Fruit fly (Drosophila melanogaster): ENCODE data around the gene GstD7.

GstD7 gene

dm6 chr3R:12378200-12378599, at the start of gene GstD7:
Gene GstD7, plus strand, starts transcription at chr3R:12378500.
- TF ChIP-seq Myc (optimal IDR thresholded peaks at IDR 0.05) (no peak), h (optimal IDR thresholded peaks at IDR 0.05) (no peak)

dm6 chr3R:12329827-12330226, 48.5 kb upstream of the GstD7 start:
- TF ChIP-seq Sin3A (optimal IDR thresholded peaks at IDR 0.05), result no peak
- no peak for TF ChIP-seq insv (optimal IDR thresholded peaks at IDR 0.05)
- no peak for TF ChIP-seq psq (optimal IDR thresholded peaks at IDR 0.05)
- TF ChIP-seq Myc (optimal IDR thresholded peaks at IDR 0.05), result no peak
- no peak for TF ChIP-seq ttk (optimal IDR thresholded peaks at IDR 0.05)

- no peak for TF ChIP-seq h (optimal IDR thresholded peaks at IDR 0.05)
- TF ChIP-seq Myc (optimal IDR thresholded peaks at IDR 0.05), result no peak
- TF ChIP-seq psq (optimal IDR thresholded peaks at IDR 0.05), result no peak
Measured at dm6 chr3R:12341374-12341773, 36.9 kb upstream of the GstD7 start, which contains the start of gene Sgsf. Gene Sgsf, plus strand, starts transcription at chr3R:12341674.

dm6 chr3R:12344914-12345549, 33.3 kb upstream of the GstD7 start:
- TF ChIP-seq Sin3A (optimal IDR thresholded peaks at IDR 0.05), result no peak
- TF ChIP-seq Myc (optimal IDR thresholded peaks at IDR 0.05), result no peak
- no peak for TF ChIP-seq h (optimal IDR thresholded peaks at IDR 0.05)
- no peak for TF ChIP-seq insv (optimal IDR thresholded peaks at IDR 0.05)
- TF ChIP-seq ttk (optimal IDR thresholded peaks at IDR 0.05), result no peak
- TF ChIP-seq psq (optimal IDR thresholded peaks at IDR 0.05), result no peak

- TF ChIP-seq insv (optimal IDR thresholded peaks at IDR 0.05) (no peak), h (optimal IDR thresholded peaks at IDR 0.05) (no peak), psq (optimal IDR thresholded peaks at IDR 0.05) (no peak), Myc (optimal IDR thresholded peaks at IDR 0.05) (no peak), Sin3A (optimal IDR thresholded peaks at IDR 0.05) (no peak), ttk (optimal IDR thresholded peaks at IDR 0.05) (no peak)
Measured at dm6 chr3R:12345989-12346388, 32.3 kb upstream of the GstD7 start.

dm6 chr3R:12347659-12348058, 30.6 kb upstream of the GstD7 start:
- no peak for TF ChIP-seq psq (optimal IDR thresholded peaks at IDR 0.05)
- no peak for TF ChIP-seq Myc (optimal IDR thresholded peaks at IDR 0.05)
- TF ChIP-seq h (optimal IDR thresholded peaks at IDR 0.05), result no peak
- no peak for TF ChIP-seq ttk (optimal IDR thresholded peaks at IDR 0.05)
- TF ChIP-seq Sin3A (optimal IDR thresholded peaks at IDR 0.05), result no peak
- no peak for TF ChIP-seq insv (optimal IDR thresholded peaks at IDR 0.05)

dm6 chr3R:12350497-12350896, 27.8 kb upstream of the GstD7 start, which contains the start of gene CG10038:
Gene CG10038, minus strand, starts transcription at chr3R:12350644.
- TF ChIP-seq Myc (optimal IDR thresholded peaks at IDR 0.05) (no peak), ttk (optimal IDR thresholded peaks at IDR 0.05) (no peak), h (optimal IDR thresholded peaks at IDR 0.05) (no peak), psq (optimal IDR thresholded peaks at IDR 0.05) (no peak), Sin3A (optimal IDR thresholded peaks at IDR 0.05) (no peak), insv (optimal IDR thresholded peaks at IDR 0.05) (no peak)

- no peak for TF ChIP-seq h (optimal IDR thresholded peaks at IDR 0.05)
- no peak for TF ChIP-seq ttk (optimal IDR thresholded peaks at IDR 0.05)
Measured at dm6 chr3R:12352003-12352402, 26.3 kb upstream of the GstD7 start, which contains the start of gene CG10041. Gene CG10041, minus strand, starts transcription at chr3R:12352103.

dm6 chr3R:12356044-12356443, 22.3 kb upstream of the GstD7 start, which contains the start of gene MBD-R2:
Gene MBD-R2, minus strand, starts transcription at chr3R:12356265.
- TF ChIP-seq insv (optimal IDR thresholded peaks at IDR 0.05) (no peak), ttk (optimal IDR thresholded peaks at IDR 0.05) (no peak), Sin3A (optimal IDR thresholded peaks at IDR 0.05) (no peak), h (optimal IDR thresholded peaks at IDR 0.05) (no peak), psq (optimal IDR thresholded peaks at IDR 0.05) (no peak), Myc (optimal IDR thresholded peaks at IDR 0.05) (no peak)

dm6 chr3R:12359837-12360236, 18.5 kb upstream of the GstD7 start, which contains the start of gene CG4115:
Gene CG4115, plus strand, starts transcription at chr3R:12360008.
- TF ChIP-seq insv (optimal IDR thresholded peaks at IDR 0.05) (no peak), psq (optimal IDR thresholded peaks at IDR 0.05) (no peak), ttk (optimal IDR thresholded peaks at IDR 0.05) (no peak), Sin3A (optimal IDR thresholded peaks at IDR 0.05) (no peak), Myc (optimal IDR thresholded peaks at IDR 0.05) (no peak), h (optimal IDR thresholded peaks at IDR 0.05) (no peak)

- TF ChIP-seq Sin3A (optimal IDR thresholded peaks at IDR 0.05) (no peak), Myc (optimal IDR thresholded peaks at IDR 0.05) (no peak), ttk (optimal IDR thresholded peaks at IDR 0.05) (no peak), psq (optimal IDR thresholded peaks at IDR 0.05) (no peak), insv (optimal IDR thresholded peaks at IDR 0.05) (no peak), h (optimal IDR thresholded peaks at IDR 0.05) (no peak)
Measured at dm6 chr3R:12361962-12362497, 16.3 kb upstream of the GstD7 start.

dm6 chr3R:12363544-12363943, 14.8 kb upstream of the GstD7 start:
- TF ChIP-seq ttk (optimal IDR thresholded peaks at IDR 0.05) (no peak), Myc (optimal IDR thresholded peaks at IDR 0.05) (no peak), h (optimal IDR thresholded peaks at IDR 0.05) (no peak), insv (optimal IDR thresholded peaks at IDR 0.05) (no peak), psq (optimal IDR thresholded peaks at IDR 0.05) (no peak), Sin3A (optimal IDR thresholded peaks at IDR 0.05) (no peak)

- TF ChIP-seq Myc (optimal IDR thresholded peaks at IDR 0.05), result no peak
- no peak for TF ChIP-seq Sin3A (optimal IDR thresholded peaks at IDR 0.05)
- no peak for TF ChIP-seq psq (optimal IDR thresholded peaks at IDR 0.05)
- no peak for TF ChIP-seq insv (optimal IDR thresholded peaks at IDR 0.05)
- no peak for TF ChIP-seq h (optimal IDR thresholded peaks at IDR 0.05)
- TF ChIP-seq ttk (optimal IDR thresholded peaks at IDR 0.05), result no peak
Measured at dm6 chr3R:12364580-12364979, 13.7 kb upstream of the GstD7 start, which contains the start of gene Tim17a1. Gene Tim17a1, minus strand, starts transcription at chr3R:12364680.
